Worm (Caenorhabditis elegans) whole organism, late embryonic: Measurements from ENCODE around the gene F27E5.8.

Source experiments
- F13H6.1 ChIP-seq: sonication (generic microtip); optimal IDR thresholded peaks from 2 replicates; lab custom pipeline; 2016; ENCODE audit warnings: missing genetic modification characterization, missing compliant biosample characterization
- ama-1 ChIP-seq: fragments of 150-350 bp; optimal IDR thresholded peaks from 2 replicates; lab custom pipeline; 2014
- ceh-22 ChIP-seq: sonication (generic microtip); optimal IDR thresholded peaks from 2 replicates; lab custom pipeline; 2017; ENCODE audit warnings: missing biosample characterization, missing genetic modification characterization
- ceh-24 ChIP-seq: sonication (generic microtip); optimal IDR thresholded peaks from 2 replicates; lab custom pipeline; 2016; ENCODE audit warnings: mild to moderate bottlenecking, missing genetic modification characterization, missing compliant biosample characterization
- ceh-30 ChIP-seq: fragments of 150-350 bp; optimal IDR thresholded peaks from 2 replicates; lab custom pipeline; 2014; ENCODE audit warnings: missing biosample characterization, missing genetic modification characterization
- ceh-31 ChIP-seq: sonication (generic microtip); optimal IDR thresholded peaks from 2 replicates; lab custom pipeline; 2016; ENCODE audit warnings: missing genetic modification characterization, missing compliant biosample characterization
- ceh-34 ChIP-seq: sonication (generic microtip); optimal IDR thresholded peaks from 2 replicates; lab custom pipeline; 2016; ENCODE audit warnings: mild to moderate bottlenecking, missing genetic modification characterization, missing compliant biosample characterization
- ceh-45 ChIP-seq: fragments of 200-800 bp; sonication (Bioruptor generic); IDR thresholded peaks from 2 replicates; pipeline ENCODE4 v1.3.6; 2022; ENCODE audit warnings: missing genetic modification reagents, missing genetic modification characterization, missing compliant biosample characterization
- ceh-48 ChIP-seq: sonication (generic microtip); optimal IDR thresholded peaks from 2 replicates; lab custom pipeline; 2016; ENCODE audit warnings: missing genetic modification characterization, inconsistent platforms, missing compliant biosample characterization
- ceh-9 ChIP-seq: sonication (generic microtip); optimal IDR thresholded peaks from 2 replicates; lab custom pipeline; 2016; ENCODE audit warnings: mild to moderate bottlenecking, missing genetic modification characterization, inconsistent platforms, missing compliant biosample characterization
- dmd-4 ChIP-seq: sonication (generic microtip); optimal IDR thresholded peaks from 2 replicates; lab custom pipeline; 2016; ENCODE audit warnings: borderline replicate concordance, missing genetic modification characterization, missing compliant biosample characterization
- dve-1 ChIP-seq: sonication (generic microtip); optimal IDR thresholded peaks from 2 replicates; lab custom pipeline; 2017; ENCODE audit warnings: antibody characterized with exemption, mild to moderate bottlenecking, missing genetic modification characterization, missing compliant biosample characterization
- elt-2 ChIP-seq: sonication (generic microtip); optimal IDR thresholded peaks from 2 replicates; lab custom pipeline; 2016; ENCODE audit warnings: missing genetic modification reagents, missing genetic modification characterization, missing compliant biosample characterization
- ets-4 ChIP-seq: sonication (generic microtip); optimal IDR thresholded peaks from 2 replicates; lab custom pipeline; 2016; ENCODE audit warnings: missing genetic modification characterization, missing compliant biosample characterization
- fax-1 ChIP-seq: sonication (generic microtip); optimal IDR thresholded peaks from 2 replicates; lab custom pipeline; 2016; ENCODE audit warnings: missing genotype, missing genetic modification characterization, missing compliant biosample characterization
- fkh-10 ChIP-seq: fragments of 150-350 bp; optimal IDR thresholded peaks from 2 replicates; lab custom pipeline; 2014; ENCODE audit warnings: missing biosample characterization, missing genetic modification reagents, missing genetic modification characterization
- fkh-6 ChIP-seq: sonication (generic microtip); optimal IDR thresholded peaks from 2 replicates; lab custom pipeline; 2016; ENCODE audit warnings: missing genetic modification characterization, missing compliant biosample characterization
- gmeb-2 ChIP-seq: sonication (generic microtip); optimal IDR thresholded peaks from 2 replicates; lab custom pipeline; 2016; ENCODE audit warnings: missing genetic modification characterization, inconsistent platforms, missing compliant biosample characterization
- hlh-13 ChIP-seq: fragments of 200-800 bp; sonication (Bioruptor generic); optimal IDR thresholded peaks from 2 replicates; lab custom pipeline; 2018; ENCODE audit warnings: mild to moderate bottlenecking, missing genetic modification characterization, missing compliant biosample characterization
- hlh-15 ChIP-seq: sonication (generic microtip); optimal IDR thresholded peaks from 2 replicates; lab custom pipeline; 2016; ENCODE audit warnings: missing genetic modification characterization, missing compliant biosample characterization
- hlh-30 ChIP-seq: sonication (generic microtip); optimal IDR thresholded peaks from 2 replicates; lab custom pipeline; 2017; ENCODE audit warnings: antibody characterized with exemption, missing genetic modification characterization, missing compliant biosample characterization; ENCODE audit not compliant: insufficient read depth
- hlh-6 ChIP-seq: sonication (generic microtip); optimal IDR thresholded peaks from 2 replicates; lab custom pipeline; 2016; ENCODE audit warnings: missing genotype, missing genetic modification characterization, missing compliant biosample characterization
- lim-6 ChIP-seq: sonication (generic microtip); optimal IDR thresholded peaks from 2 replicates; lab custom pipeline; 2016; ENCODE audit warnings: missing genetic modification characterization, missing compliant biosample characterization
- lin-11 ChIP-seq: fragments of 200-800 bp; sonication (Bioruptor generic); optimal IDR thresholded peaks from 2 replicates; lab custom pipeline; 2018; ENCODE audit warnings: mild to moderate bottlenecking, missing genetic modification characterization, missing compliant biosample characterization
- mec-3 ChIP-seq: sonication (generic microtip); optimal IDR thresholded peaks from 2 replicates; lab custom pipeline; 2016; ENCODE audit warnings: borderline replicate concordance, missing genetic modification characterization, missing compliant biosample characterization
- nfya-1 ChIP-seq: sonication (generic microtip); optimal IDR thresholded peaks from 2 replicates; lab custom pipeline; 2017; ENCODE audit warnings: missing genetic modification characterization, mild to moderate bottlenecking, missing compliant biosample characterization, antibody characterized with exemption, moderate library complexity
- nhr-232 ChIP-seq: sonication (generic microtip); optimal IDR thresholded peaks from 2 replicates; lab custom pipeline; 2016; ENCODE audit warnings: missing genetic modification characterization, missing compliant biosample characterization
- npax-4 ChIP-seq: sonication (generic microtip); optimal IDR thresholded peaks from 2 replicates; lab custom pipeline; 2016; ENCODE audit warnings: missing genetic modification characterization, missing compliant biosample characterization
- pag-3 ChIP-seq: sonication (generic microtip); optimal IDR thresholded peaks from 2 replicates; lab custom pipeline; 2016; ENCODE audit warnings: missing compliant biosample characterization, missing genetic modification characterization, borderline replicate concordance
- pat-9 ChIP-seq: fragments of 200-800 bp; sonication (Bioruptor generic); optimal IDR thresholded peaks from 2 replicates; lab custom pipeline; 2018; ENCODE audit warnings: mild to moderate bottlenecking, missing genetic modification characterization, moderate library complexity, missing compliant biosample characterization
- pax-1 ChIP-seq: fragments of 150-350 bp; optimal IDR thresholded peaks from 2 replicates; lab custom pipeline; 2014; ENCODE audit warnings: missing biosample characterization, missing genetic modification characterization
- pha-4 ChIP-seq: fragments of 150-350 bp; optimal IDR thresholded peaks from 2 replicates; lab custom pipeline; 2018; ENCODE audit warnings: missing biosample characterization, missing genetic modification reagents, missing genetic modification characterization
- pqm-1 ChIP-seq: sonication (generic microtip); optimal IDR thresholded peaks from 2 replicates; lab custom pipeline; 2016; ENCODE audit warnings: missing genetic modification characterization, missing compliant biosample characterization
- ref-2 ChIP-seq: sonication (generic microtip); optimal IDR thresholded peaks from 2 replicates; lab custom pipeline; 2016; ENCODE audit warnings: missing genetic modification characterization, missing compliant biosample characterization
- rnt-1 ChIP-seq: sonication (generic microtip); optimal IDR thresholded peaks from 2 replicates; lab custom pipeline; 2016; ENCODE audit warnings: missing genetic modification characterization, missing compliant biosample characterization
- syd-9 ChIP-seq: sonication (generic microtip); optimal IDR thresholded peaks from 2 replicates; lab custom pipeline; 2016; ENCODE audit warnings: mild to moderate bottlenecking, missing genetic modification characterization, moderate library complexity, missing compliant biosample characterization
- tbx-7 ChIP-seq: sonication (generic microtip); optimal IDR thresholded peaks from 2 replicates; lab custom pipeline; 2016; ENCODE audit warnings: missing genotype, missing genetic modification characterization, missing compliant biosample characterization
- ttx-3 ChIP-seq: sonication (generic microtip); optimal IDR thresholded peaks from 2 replicates; lab custom pipeline; 2016; ENCODE audit warnings: missing genetic modification reagents, missing genetic modification characterization, missing compliant biosample characterization
- unc-55 ChIP-seq: sonication (generic microtip); optimal IDR thresholded peaks from 2 replicates; lab custom pipeline; 2017; ENCODE audit warnings: missing biosample characterization, missing genetic modification reagents, missing genetic modification characterization
- ztf-16 ChIP-seq: sonication (generic microtip); optimal IDR thresholded peaks from 2 replicates; lab custom pipeline; 2017; ENCODE audit warnings: missing genetic modification characterization, missing compliant biosample characterization

F27E5.8 gene

DNA sequence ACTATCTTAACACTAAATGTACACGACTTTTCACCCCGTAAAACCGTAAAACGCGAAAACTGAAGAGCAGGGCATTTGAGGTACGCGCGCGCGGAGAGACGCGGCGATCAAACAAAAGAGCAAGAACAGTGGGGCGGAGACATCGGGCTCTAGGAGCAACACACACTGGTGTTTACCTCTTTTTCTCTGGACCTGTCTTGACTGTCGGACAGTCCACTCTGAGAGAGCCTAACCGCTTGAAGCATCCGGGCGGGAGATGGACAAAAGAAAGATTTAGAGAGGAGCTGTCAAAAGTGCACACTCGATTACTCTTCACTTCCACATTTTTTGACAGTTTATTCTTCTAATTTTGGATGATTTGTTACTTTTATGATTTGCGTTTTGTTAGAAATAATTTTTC is 9.5 kb upstream of the F27E5.8 start:
- TF ChIP-seq ceh-9 (tag; lab: Kevin White, UChicago), result no peak
- no peak for TF ChIP-seq ttx-3
- TF ChIP-seq pag-3 (tag; lab: Kevin White, UChicago), result no peak
- no peak for TF ChIP-seq npax-4 (tag; lab: Kevin White, UChicago)
- no peak for TF ChIP-seq hlh-30 (tag; lab: Kevin White, UChicago)
- TF ChIP-seq pat-9 (tag; lab: Kevin White, UChicago), result no peak
- no peak for TF ChIP-seq ceh-48 (tag; lab: Kevin White, UChicago)
- no peak for TF ChIP-seq dve-1 (tag; lab: Kevin White, UChicago)
- TF ChIP-seq rnt-1 (tag; lab: Kevin White, UChicago), result no peak
- no peak for TF ChIP-seq nfya-1
- no peak for TF ChIP-seq mec-3 (tag; lab: Kevin White, UChicago)
- no peak for TF ChIP-seq tbx-7 (tag; lab: Kevin White, UChicago)
- TF ChIP-seq ceh-30, result no peak
- TF ChIP-seq ceh-22 (tag; lab: Kevin White, UChicago), result peak; percentile 83
- TF ChIP-seq ceh-34 (tag; lab: Kevin White, UChicago), result no peak
- no peak for TF ChIP-seq fkh-10 (GFP tag; lab: Kevin White, UChicago)
- no peak for TF ChIP-seq hlh-6
- TF ChIP-seq nhr-232, result no peak
- no peak for TF ChIP-seq ceh-45 (GFP tag; lab: Robert Waterston, UW)
- TF ChIP-seq unc-55 (GFP tag; lab: Kevin White, UChicago), result no peak
- no peak for TF ChIP-seq pqm-1 (tag; lab: Kevin White, UChicago)
- peak; percentile 41 for TF ChIP-seq ets-4 (tag; lab: Kevin White, UChicago)
- TF ChIP-seq dmd-4 (tag; lab: Kevin White, UChicago), result peak; percentile 24

DNA sequence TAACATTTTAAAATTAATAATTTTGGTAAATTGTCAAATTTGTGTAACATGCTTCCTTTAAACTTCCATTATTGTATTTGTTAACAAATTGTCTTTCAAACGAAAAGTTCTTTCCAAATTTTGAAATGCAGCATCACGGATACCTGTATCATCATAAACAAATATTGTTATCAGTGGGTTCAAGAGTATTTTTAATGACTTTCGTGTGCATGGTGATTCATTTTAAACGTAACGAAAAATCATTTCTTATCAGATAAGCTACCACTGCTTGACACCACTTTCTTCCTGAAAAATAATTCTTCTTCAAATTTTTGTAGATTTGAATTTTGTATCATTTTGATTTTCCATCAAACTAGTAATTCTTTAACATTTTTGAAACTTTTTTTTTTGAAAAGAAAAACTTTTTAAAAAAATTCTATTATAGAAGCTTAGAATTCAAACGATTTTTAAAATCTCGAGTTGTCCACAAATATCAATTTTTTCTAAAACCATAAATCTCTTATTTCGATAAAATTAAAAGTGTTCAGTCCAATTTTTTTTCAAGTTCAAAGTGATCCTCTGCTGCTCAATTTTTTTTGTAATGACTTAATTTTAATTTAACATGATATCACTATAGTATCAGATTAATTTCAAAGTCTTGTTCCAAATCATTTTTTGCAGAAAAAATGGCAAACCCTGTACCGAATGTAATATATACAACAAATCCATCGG is 7.2 kb upstream of the F27E5.8 start, which contains the start of gene F27E5.9:
Gene F27E5.9, plus strand, starts transcription at position 661 of the 711 bp plus-strand sequence.
- TF ChIP-seq elt-2 (tag; lab: Kevin White, UChicago) (peak; percentile 66), lin-11 (no peak), fkh-6 (tag; lab: Kevin White, UChicago) (no peak)

DNA sequence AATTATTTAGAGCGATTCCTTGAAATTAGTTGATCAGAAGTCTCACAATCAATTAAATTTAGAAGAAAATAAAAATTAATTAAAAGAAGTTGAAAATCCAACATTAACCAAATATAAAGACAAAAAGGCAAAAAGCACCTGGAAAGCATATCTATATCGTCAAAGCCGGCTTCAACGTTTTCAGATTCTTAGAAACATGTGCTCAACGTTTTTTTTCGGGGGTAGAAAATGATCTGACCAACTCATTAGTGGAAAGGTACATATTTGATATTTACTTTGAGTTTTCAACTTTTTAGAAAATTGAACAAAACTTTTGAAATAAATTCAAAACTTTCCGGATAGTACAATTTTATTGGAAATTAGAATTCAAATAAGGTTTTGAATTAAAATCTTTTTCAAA is 5.5 kb upstream of the F27E5.8 start:
- TF ChIP-seq fkh-10 (GFP tag; lab: Kevin White, UChicago), result no peak
- no peak for TF ChIP-seq hlh-15
- no peak for TF ChIP-seq ref-2 (tag; lab: Kevin White, UChicago)
- no peak for TF ChIP-seq ceh-34 (tag; lab: Kevin White, UChicago)
- TF ChIP-seq ama-1 (lab: Kevin White, UChicago), result no peak
- no peak for TF ChIP-seq dve-1 (tag; lab: Kevin White, UChicago)
- TF ChIP-seq pax-1, result no peak
- no peak for TF ChIP-seq tbx-7 (tag; lab: Kevin White, UChicago)
- no peak for TF ChIP-seq gmeb-2 (tag; lab: Kevin White, UChicago)
- TF ChIP-seq ztf-16 (tag; lab: Kevin White, UChicago), result no peak
- TF ChIP-seq pat-9 (tag; lab: Kevin White, UChicago), result no peak
- TF ChIP-seq ceh-24, result no peak
- TF ChIP-seq elt-2 (tag; lab: Kevin White, UChicago), result no peak

DNA sequence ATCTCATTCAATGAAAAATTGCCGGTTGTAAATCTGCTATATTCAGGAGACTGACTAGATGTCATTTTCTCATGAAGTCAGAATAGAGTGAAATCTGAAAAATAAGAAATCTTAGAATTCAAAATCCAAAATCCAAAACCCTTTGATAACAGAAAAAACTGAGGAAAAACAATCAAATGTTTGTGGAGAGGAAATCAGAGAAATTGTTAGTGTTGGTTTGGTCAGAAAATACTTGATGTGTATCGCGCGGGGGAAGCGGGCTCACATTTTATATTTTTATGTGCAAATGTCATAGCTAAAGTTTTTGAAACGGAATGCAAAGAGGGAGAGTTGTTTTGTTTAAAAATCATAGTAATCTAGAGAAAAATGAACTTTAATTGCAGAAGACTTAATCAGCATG is 4.5 kb upstream of the F27E5.8 start, which contains the start of gene F27E5.5:
Gene F27E5.5, minus strand, starts transcription at position 101 of the 400 bp plus-strand sequence.
- no peak for TF ChIP-seq hlh-6
- TF ChIP-seq pha-4, result no peak
- no peak for TF ChIP-seq lim-6 (tag; lab: Kevin White, UChicago)
- no peak for TF ChIP-seq pax-1
- TF ChIP-seq F13H6.1 (tag; lab: Kevin White, UChicago), result no peak
- no peak for TF ChIP-seq ceh-31 (tag; lab: Kevin White, UChicago)
- no peak for TF ChIP-seq mec-3 (tag; lab: Kevin White, UChicago)
- no peak for TF ChIP-seq ztf-16 (tag; lab: Kevin White, UChicago)
- no peak for TF ChIP-seq ets-4 (tag; lab: Kevin White, UChicago)
- TF ChIP-seq fax-1 (tag; lab: Kevin White, UChicago), result no peak
- TF ChIP-seq rnt-1 (tag; lab: Kevin White, UChicago), result no peak
- no peak for TF ChIP-seq syd-9
- TF ChIP-seq hlh-13, result no peak
- TF ChIP-seq ceh-9 (tag; lab: Kevin White, UChicago), result no peak
- TF ChIP-seq ttx-3, result no peak
- TF ChIP-seq tbx-7 (tag; lab: Kevin White, UChicago), result no peak
